Worm (Caenorhabditis elegans): ENCODE results near the gene F43C11.16.

The F43C11.16 gene

DNA sequence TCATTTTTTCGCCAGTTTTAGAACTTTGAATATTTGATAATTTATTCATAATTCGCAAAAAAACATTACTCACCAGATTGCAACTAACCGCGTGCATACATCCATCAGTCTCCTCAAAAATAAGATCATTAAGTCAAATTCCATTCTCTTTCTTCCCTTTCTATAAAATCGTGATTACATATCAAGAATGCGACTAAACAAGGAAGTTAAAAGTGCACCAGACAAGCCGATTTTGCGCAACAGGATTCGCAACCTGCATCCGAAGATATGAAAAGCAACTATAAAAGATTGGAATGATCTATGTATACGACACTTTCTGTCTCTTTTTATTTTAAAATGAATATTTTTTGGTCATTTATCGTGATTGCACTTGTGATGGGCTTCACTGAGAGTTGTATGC lies 9.1 kb upstream of the F43C11.16 start, which contains the start of gene hpo-25:
Gene hpo-25 (plus strand): TSS at position 301 of the 400 bp plus-strand sequence.
- no peak for TF ChIP-seq efl-1 (optimal IDR thresholded peaks at IDR 0.05)
- no peak for TF ChIP-seq efl-1 (GFP tag; optimal IDR thresholded peaks at IDR 0.05 in 1 of 2)
- no peak for TF ChIP-seq snpc-4 (tag; optimal IDR thresholded peaks at IDR 0.05)
- TF ChIP-seq nhr-28 (tag; optimal IDR thresholded peaks at IDR 0.05), result no peak
- TF ChIP-seq lin-39 (tag; optimal IDR thresholded peaks at IDR 0.05), result no peak
- no peak for TF ChIP-seq lin-14 (GFP tag; optimal IDR thresholded peaks at IDR 0.05)
- no peak for TF ChIP-seq ceh-82 (tag; optimal IDR thresholded peaks at IDR 0.05)
- no peak for TF ChIP-seq ceh-88 (GFP tag; IDR thresholded peaks at IDR 0.05)
- no peak for TF ChIP-seq elt-2 (tag; optimal IDR thresholded peaks at IDR 0.05)
- TF ChIP-seq efl-3 (GFP tag; optimal IDR thresholded peaks at IDR 0.05), result no peak
- no peak for TF ChIP-seq isw-1 (GFP tag; IDR thresholded peaks at IDR 0.05)
- TF ChIP-seq ceh-8 (GFP tag; optimal IDR thresholded peaks at IDR 0.05), result no peak
- TF ChIP-seq dsc-1 (tag; optimal IDR thresholded peaks at IDR 0.05), result no peak
- TF ChIP-seq ztf-11 (tag; optimal IDR thresholded peaks at IDR 0.05), result no peak

DNA sequence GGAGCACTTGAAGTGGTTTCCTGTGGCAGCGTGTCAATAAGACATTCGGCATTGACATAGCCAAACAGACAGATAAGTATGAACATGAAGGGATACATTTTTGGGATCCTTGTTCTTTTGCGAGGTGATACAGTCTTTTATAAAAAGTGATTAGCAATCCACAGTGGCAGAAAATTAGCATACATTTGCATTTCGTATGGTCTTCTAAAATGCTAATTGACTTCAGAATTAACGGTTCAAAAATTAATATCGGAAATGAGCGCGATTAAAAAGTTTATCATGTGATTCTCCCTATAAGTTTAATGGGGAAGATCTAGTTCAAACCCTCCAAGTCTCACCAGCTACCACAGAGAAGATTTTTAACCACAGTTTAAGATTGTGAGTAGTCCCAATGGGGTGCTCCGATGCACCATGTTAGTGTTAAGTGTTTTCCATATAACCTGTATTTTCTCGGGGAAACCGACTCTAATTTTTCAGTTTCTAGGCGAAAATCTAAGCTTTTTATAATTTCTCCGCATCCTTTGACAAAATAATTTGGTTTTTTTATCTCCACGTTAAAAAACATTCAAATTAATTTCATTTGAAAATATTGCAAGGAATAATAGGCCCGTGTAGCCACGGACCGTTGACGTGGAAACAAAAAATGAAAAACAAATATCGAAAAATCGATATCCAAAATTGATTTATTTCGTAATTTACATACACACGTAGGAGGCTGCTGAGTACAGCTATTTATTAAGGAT lies 6.9 kb upstream of the F43C11.16 start, which contains the start of the genes F43C11.12 and F16G10.5:
Gene F43C11.12 (minus strand): TSS at position 101 of the 743 bp plus-strand sequence.
Gene F16G10.5 (plus strand): TSS at position 693 of the 743 bp plus-strand sequence.
- TF ChIP-seq nhr-28 (tag; optimal IDR thresholded peaks at IDR 0.05) (no peak), sox-4 (tag; optimal IDR thresholded peaks at IDR 0.05) (no peak), pag-3 (tag; optimal IDR thresholded peaks at IDR 0.05; ENCODE audit: borderline replicate concordance, insufficient read depth) (no peak), nhr-90 (tag; optimal IDR thresholded peaks at IDR 0.05; ENCODE audit: poor library complexity) (no peak), ama-1 (optimal IDR thresholded peaks at IDR 0.05) (no peak), pqm-1 (tag; optimal IDR thresholded peaks at IDR 0.05) (no peak), nhr-47 (tag; optimal IDR thresholded peaks at IDR 0.05) (no peak), pax-3 (tag; optimal IDR thresholded peaks at IDR 0.05) (no peak), nhr-84 (tag; optimal IDR thresholded peaks at IDR 0.05) (no peak), fkh-10 (GFP tag; optimal IDR thresholded peaks at IDR 0.05) (no peak)

DNA sequence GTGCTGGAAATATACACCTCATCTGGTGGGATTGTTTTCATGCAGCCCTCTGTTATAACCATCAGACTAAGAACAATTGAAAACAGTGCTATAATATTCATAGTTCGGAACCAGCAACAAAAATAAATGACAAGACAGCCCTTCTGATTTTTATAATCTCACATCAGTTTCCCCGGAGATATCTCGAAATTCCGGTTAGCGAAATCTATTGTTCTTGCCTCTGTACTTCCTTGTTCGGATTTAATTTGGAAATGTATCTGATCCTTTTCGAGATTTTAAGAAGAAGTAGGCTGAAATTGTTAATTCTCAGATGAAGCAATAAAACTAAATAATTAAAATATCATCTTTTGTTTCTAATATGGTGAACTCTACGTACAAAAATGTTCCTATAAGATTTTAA lies 3.8 kb upstream of the F43C11.16 start, which contains the start of gene F43C11.11:
Gene F43C11.11 (minus strand): TSS at position 101 of the 400 bp plus-strand sequence.
- TF ChIP-seq nhr-19 (GFP tag; conservative IDR thresholded peaks at IDR 0.05), result no peak
- no peak for TF ChIP-seq mep-1 (tag; optimal IDR thresholded peaks at IDR 0.05)
- no peak for TF ChIP-seq efl-3 (GFP tag; optimal IDR thresholded peaks at IDR 0.05)
- TF ChIP-seq aly-2 (tag; optimal IDR thresholded peaks at IDR 0.05), result no peak
- TF ChIP-seq ztf-4 (tag; optimal IDR thresholded peaks at IDR 0.05), result no peak
- TF ChIP-seq lin-14 (GFP tag; optimal IDR thresholded peaks at IDR 0.05), result no peak
- TF ChIP-seq fkh-4 (tag; optimal IDR thresholded peaks at IDR 0.05; ENCODE audit: borderline replicate concordance), result no peak
- no peak for TF ChIP-seq skn-1 (tag; optimal IDR thresholded peaks at IDR 0.05)
- no peak for TF ChIP-seq lin-39 (tag; optimal IDR thresholded peaks at IDR 0.05)
- no peak for TF ChIP-seq nhr-76 (tag; optimal IDR thresholded peaks at IDR 0.05)
- TF ChIP-seq nhr-28 (tag; optimal IDR thresholded peaks at IDR 0.05), result no peak
- no peak for TF ChIP-seq snu-23 (GFP tag; optimal IDR thresholded peaks at IDR 0.05)

DNA sequence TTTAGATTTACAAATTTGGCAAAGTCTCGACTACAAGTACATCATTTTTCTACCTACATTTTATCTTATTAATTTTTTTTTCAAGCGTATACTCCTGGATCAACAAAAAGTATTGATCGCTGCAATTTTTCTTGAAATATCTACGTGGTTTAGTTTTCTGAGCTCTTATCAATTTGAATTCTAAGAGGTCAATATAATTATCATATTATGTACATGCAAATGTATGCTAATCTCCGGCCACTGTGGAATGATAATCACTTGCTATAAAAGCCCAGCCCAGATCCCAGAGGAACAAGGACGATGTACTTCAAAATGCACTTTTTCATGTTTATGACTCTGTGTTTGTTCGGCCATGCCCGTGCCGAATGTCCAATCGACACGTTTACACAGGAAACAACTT lies 3.1 kb downstream of the F43C11.16 start, which contains the start of gene F43C11.1:
Gene F43C11.1 (plus strand): TSS at position 301 of the 400 bp plus-strand sequence.
- TF ChIP-seq ama-1 (optimal IDR thresholded peaks at IDR 0.05) (no peak), sptf-1 (tag; optimal IDR thresholded peaks at IDR 0.05) (no peak), zip-4 (GFP tag; optimal IDR thresholded peaks at IDR 0.05) (no peak), lin-35 (GFP tag; optimal IDR thresholded peaks at IDR 0.05) (no peak), nhr-90 (tag; optimal IDR thresholded peaks at IDR 0.05; ENCODE audit: poor library complexity) (no peak), swsn-7 (tag; optimal IDR thresholded peaks at IDR 0.05) (no peak), mep-1 (tag; optimal IDR thresholded peaks at IDR 0.05) (no peak), ceh-63 (GFP tag; optimal IDR thresholded peaks at IDR 0.05) (no peak), lin-15B (tag; optimal IDR thresholded peaks at IDR 0.05) (no peak), ceh-88 (GFP tag; IDR thresholded peaks at IDR 0.05) (no peak), Y116A8C.19 (tag; optimal IDR thresholded peaks at IDR 0.05; ENCODE audit: borderline replicate concordance) (no peak), ztf-11 (tag; optimal IDR thresholded peaks at IDR 0.05) (no peak), nhr-20 (tag; optimal IDR thresholded peaks at IDR 0.05) (no peak), egl-13 (tag; optimal IDR thresholded peaks at IDR 0.05) (no peak), C34B4.2 (tag; optimal IDR thresholded peaks at IDR 0.05) (no peak), isw-1 (GFP tag; IDR thresholded peaks at IDR 0.05) (no peak)
